Fruit fly (Drosophila melanogaster) whole organism, wandering third instar larva: Measurements from ENCODE around the gene Or10a.

Experiments
- Dfd ChIP-seq: fragments of >200 bp; optimal IDR thresholded peaks from 2 replicates; lab custom pipeline; 2017; ENCODE audit warnings: missing biosample characterization, missing genetic modification characterization
- Hnf4 ChIP-seq: fragments of 200-800 bp; sonication (Bioruptor generic); optimal IDR thresholded peaks from 2 replicates; lab custom pipeline; 2016; ENCODE audit warnings: missing biosample characterization, mild to moderate bottlenecking, missing genetic modification characterization
- OdsH ChIP-seq: fragments of 200-800 bp; sonication (Bioruptor generic); optimal IDR thresholded peaks from 2 replicates; lab custom pipeline; 2016; ENCODE audit warnings: missing biosample characterization, mild to moderate bottlenecking, missing genetic modification characterization
- dsf ChIP-seq: sonication (Bioruptor generic); optimal IDR thresholded peaks from 2 replicates; lab custom pipeline; 2016; ENCODE audit warnings: missing biosample characterization, missing genetic modification characterization, borderline replicate concordance
- pan ChIP-seq: fragments of >200 bp; optimal IDR thresholded peaks from 2 replicates; lab custom pipeline; 2017
- psq ChIP-seq: fragments of 200-800 bp; sonication (Bioruptor generic); optimal IDR thresholded peaks from 3 replicates; lab custom pipeline; 2017; ENCODE audit warnings: missing biosample characterization, mild to moderate bottlenecking, missing genetic modification characterization, moderate library complexity
- rgr ChIP-seq: fragments of 200-800 bp; sonication (Bioruptor generic); optimal IDR thresholded peaks from 3 replicates; lab custom pipeline; 2016; ENCODE audit warnings: missing biosample characterization, mild to moderate bottlenecking, missing genetic modification characterization
- usp ChIP-seq: fragments of >200 bp; optimal IDR thresholded peaks from 2 replicates; lab custom pipeline; 2017; ENCODE audit warnings: missing biosample characterization, missing genetic modification characterization
- woc ChIP-seq: sonication (Bioruptor generic); optimal IDR thresholded peaks from 2 replicates; lab custom pipeline; 2016; ENCODE audit warnings: missing biosample characterization, mild to moderate bottlenecking, missing genetic modification characterization

- TF ChIP-seq psq (GFP tag; lab: Kevin White, UChicago) (no peak), Hnf4 (GFP tag; lab: Kevin White, UChicago) (no peak), pan (lab: Kevin White, UChicago) (no peak), usp (GFP tag; lab: Kevin White, UChicago) (no peak), rgr (GFP tag; lab: Kevin White, UChicago) (no peak), OdsH (GFP tag; lab: Kevin White, UChicago) (no peak), dsf (GFP tag; lab: Kevin White, UChicago) (no peak), Dfd (GFP tag; lab: Kevin White, UChicago) (no peak), woc (GFP tag; lab: Kevin White, UChicago) (no peak)
Measured at dm6 chrX:11430940-11431339, 13.7 kb upstream of the Or10a start.
